Worm (Caenorhabditis elegans): ENCODE data around the gene mtss-1.

DNA sequence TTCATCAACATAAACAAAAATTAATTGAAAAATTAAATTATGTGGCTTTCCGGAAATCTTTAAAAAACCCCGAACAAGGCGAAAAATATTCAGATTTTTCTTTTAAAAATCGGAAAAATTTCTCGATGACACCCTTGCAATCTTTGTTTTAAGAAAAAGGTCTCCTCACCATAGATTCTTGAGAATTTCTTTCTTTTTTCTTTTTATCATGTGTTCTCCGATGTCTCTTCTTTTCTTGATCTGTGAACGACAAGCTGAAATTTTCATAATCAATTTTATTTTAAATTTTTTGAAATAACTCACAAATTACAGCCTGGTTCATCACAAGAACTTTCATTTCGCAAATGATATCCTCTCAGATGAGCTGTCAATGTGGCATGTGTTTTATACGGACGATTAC is 23.1 kb downstream of the mtss-1 start, which contains the start of the genes zfp-1 and F54F2.14:
- TF ChIP-seq nhr-76 (tag; optimal IDR thresholded peaks at IDR 0.05) (no peak), nhr-12 (tag; optimal IDR thresholded peaks at IDR 0.05) (no peak)
